Worm (Caenorhabditis elegans) whole organism, young adult: ENCODE results near the gene eif-2D.
A peak's percentile ranks its signal among the peaks of the same experiment; 100 is the strongest.

Source experiments
- B0336.3 ChIP-seq: fragments of 200-800 bp; sonication (Bioruptor generic); IDR thresholded peaks from 2 replicates; pipeline ENCODE4 v1.3.6; 2022; ENCODE audit warnings: missing genetic modification characterization, missing compliant biosample characterization
- C06A6.2 ChIP-seq: fragments of 200-800 bp; sonication (Bioruptor generic); conservative IDR thresholded peaks from 2 replicates; pipeline ENCODE4 v1.3.6; 2022; ENCODE audit warnings: missing genetic modification characterization, missing compliant biosample characterization
- D2030.7 ChIP-seq: fragments of 200-800 bp; sonication (Bioruptor generic); IDR thresholded peaks from 2 replicates; pipeline ENCODE4 v1.3.6; 2022; ENCODE audit warnings: missing genetic modification reagents, missing genetic modification characterization, missing compliant biosample characterization
- F10E7.11 ChIP-seq: sonication (generic microtip); optimal IDR thresholded peaks from 2 replicates; lab custom pipeline; 2017; ENCODE audit warnings: mild to moderate bottlenecking, missing genetic modification characterization, moderate library complexity, missing compliant biosample characterization
- F22D6.2 ChIP-seq: sonication (generic microtip); optimal IDR thresholded peaks from 2 replicates; lab custom pipeline; 2016; ENCODE audit warnings: mild to moderate bottlenecking, missing genetic modification characterization, missing compliant biosample characterization
- F23B12.7 ChIP-seq: sonication (generic microtip); optimal IDR thresholded peaks from 2 replicates; lab custom pipeline; 2017; ENCODE audit warnings: missing genetic modification characterization, mild to moderate bottlenecking, missing compliant biosample characterization, antibody characterized with exemption, moderate library complexity; ENCODE audit not compliant: insufficient read depth
- F33H1.4 ChIP-seq: fragments of 200-800 bp; sonication (Bioruptor generic); IDR thresholded peaks from 2 replicates; pipeline ENCODE4 v1.3.6; 2022; ENCODE audit warnings: missing genetic modification reagents, missing genetic modification characterization, missing compliant biosample characterization
- F37B4.10 ChIP-seq: fragments of 200-800 bp; sonication (Bioruptor generic); IDR thresholded peaks from 2 replicates; pipeline ENCODE4 v1.3.6; 2022; ENCODE audit warnings: missing genetic modification characterization, missing compliant biosample characterization
- F52B5.7 ChIP-seq: sonication (generic microtip); optimal IDR thresholded peaks from 2 replicates; lab custom pipeline; 2016; ENCODE audit warnings: mild to moderate bottlenecking, missing genetic modification characterization, missing compliant biosample characterization
- F57C9.4 ChIP-seq: sonication (generic microtip); optimal IDR thresholded peaks from 2 replicates; lab custom pipeline; 2017; ENCODE audit warnings: mild to moderate bottlenecking, missing genetic modification characterization, missing compliant biosample characterization
- Y67H2A.10 ChIP-seq: fragments of 200-800 bp; sonication (Bioruptor generic); conservative IDR thresholded peaks from 2 replicates; pipeline ENCODE4 v1.3.6; 2022; ENCODE audit warnings: missing genetic modification reagents, missing genetic modification characterization, missing compliant biosample characterization
- aptf-2 ChIP-seq: fragments of 200-800 bp; sonication (Bioruptor generic); conservative IDR thresholded peaks from 2 replicates; pipeline ENCODE4 v1.3.6; 2022; ENCODE audit warnings: missing genetic modification reagents, missing genetic modification characterization, missing compliant biosample characterization
- aptf-3 ChIP-seq: fragments of 200-800 bp; sonication (Bioruptor generic); IDR thresholded peaks from 2 replicates; pipeline ENCODE4 v1.3.6; 2022; ENCODE audit warnings: missing genetic modification characterization, missing compliant biosample characterization
- athp-1 ChIP-seq: sonication (generic microtip); optimal IDR thresholded peaks from 2 replicates; lab custom pipeline; 2017; ENCODE audit warnings: mild to moderate bottlenecking, missing genetic modification characterization, missing compliant biosample characterization
- attf-5 ChIP-seq: fragments of 200-800 bp; sonication (Bioruptor generic); optimal IDR thresholded peaks from 2 replicates; lab custom pipeline; 2018; ENCODE audit warnings: mild to moderate bottlenecking, missing genetic modification characterization, missing compliant biosample characterization
- bed-2 ChIP-seq: fragments of 200-800 bp; sonication (Bioruptor generic); IDR thresholded peaks from 2 replicates; pipeline ENCODE4 v1.3.6; 2022; ENCODE audit warnings: missing genetic modification reagents, missing genetic modification characterization, missing compliant biosample characterization
- ccch-3 ChIP-seq: fragments of 200-800 bp; sonication (Bioruptor generic); optimal IDR thresholded peaks from 2 replicates; lab custom pipeline; 2018; ENCODE audit warnings: mild to moderate bottlenecking, missing genetic modification characterization, missing compliant biosample characterization
- cebp-1 ChIP-seq, 2 experiments: fragments of 200-800 bp in 1 of 2; sonication (Bioruptor generic) in 1 of 2; sonication (generic microtip) in 1 of 2; IDR thresholded peaks in 1 of 2; optimal IDR thresholded peaks in 1 of 2; 2 replicates each; pipeline versions ENCODE4 v1.3.6 to Lab custom; 2017 to 2022; ENCODE audit warnings: missing compliant biosample characterization in 2 of 2, missing genetic modification characterization in 2 of 2, mild to moderate bottlenecking in 1 of 2, missing genetic modification reagents in 1 of 2, moderate library complexity in 1 of 2
- ceh-79 ChIP-seq: sonication (generic microtip); optimal IDR thresholded peaks from 2 replicates; lab custom pipeline; 2017; ENCODE audit warnings: mild to moderate bottlenecking, missing genetic modification characterization, missing compliant biosample characterization
- chd-7 ChIP-seq: sonication (generic microtip); optimal IDR thresholded peaks from 2 replicates; lab custom pipeline; 2016; ENCODE audit warnings: mild to moderate bottlenecking, missing genetic modification characterization, moderate library complexity, missing compliant biosample characterization
- dpl-1 ChIP-seq: fragments of 150-350 bp; optimal IDR thresholded peaks from 2 replicates; lab custom pipeline; 2014; ENCODE audit warnings: missing biosample characterization, missing genetic modification reagents, missing genetic modification characterization
- efl-1 ChIP-seq: fragments of 150-350 bp; optimal IDR thresholded peaks from 2 replicates; lab custom pipeline; 2014; ENCODE audit warnings: missing biosample characterization, missing genetic modification reagents, missing genetic modification characterization
- egl-18 ChIP-seq: fragments of 200-800 bp; sonication (Bioruptor generic); IDR thresholded peaks from 2 replicates; pipeline ENCODE4 v1.3.6; 2022; ENCODE audit warnings: missing genetic modification reagents, missing genetic modification characterization, missing compliant biosample characterization
- egrh-3 ChIP-seq: fragments of 200-800 bp; sonication (Bioruptor generic); IDR thresholded peaks from 2 replicates; pipeline ENCODE4 v1.3.6; 2022; ENCODE audit warnings: missing genetic modification reagents, missing genetic modification characterization, missing compliant biosample characterization
- ets-4 ChIP-seq: fragments of 200-800 bp; sonication (Bioruptor generic); optimal IDR thresholded peaks from 2 replicates; lab custom pipeline; 2018; ENCODE audit warnings: mild to moderate bottlenecking, missing genetic modification characterization, missing compliant biosample characterization
- hlh-12 ChIP-seq: sonication (generic microtip); optimal IDR thresholded peaks from 2 replicates; lab custom pipeline; 2016; ENCODE audit warnings: missing genetic modification characterization, missing compliant biosample characterization
- hmg-1.2 ChIP-seq: fragments of 200-800 bp; sonication (Bioruptor generic); IDR thresholded peaks from 2 replicates; pipeline ENCODE4 v1.3.6; 2022; ENCODE audit warnings: missing genetic modification reagents, missing genetic modification characterization, missing compliant biosample characterization
- hmg-20 ChIP-seq: fragments of 200-800 bp; sonication (Bioruptor generic); IDR thresholded peaks from 2 replicates; pipeline ENCODE4 v1.3.6; 2022; ENCODE audit warnings: missing genetic modification reagents, missing genetic modification characterization, missing compliant biosample characterization
- let-607 ChIP-seq, 2 experiments: fragments of 200-800 bp in 1 of 2; sonication (Bioruptor generic) in 1 of 2; sonication (generic microtip) in 1 of 2; optimal IDR thresholded peaks; 2 replicates each; lab custom pipeline; 2016 to 2018; ENCODE audit warnings: mild to moderate bottlenecking in 2 of 2, missing compliant biosample characterization in 2 of 2, missing genetic modification characterization in 2 of 2, moderate library complexity in 2 of 2, missing genotype in 1 of 2
- lin-26 ChIP-seq: fragments of 200-800 bp; sonication (Bioruptor generic); IDR thresholded peaks from 2 replicates; pipeline ENCODE4 v1.3.6; 2022; ENCODE audit warnings: missing genetic modification reagents, missing genetic modification characterization, missing compliant biosample characterization
- lin-54 ChIP-seq: fragments of 200-800 bp; sonication (Bioruptor generic); optimal IDR thresholded peaks from 2 replicates; lab custom pipeline; 2018; ENCODE audit warnings: mild to moderate bottlenecking, missing genetic modification characterization, missing compliant biosample characterization
- madf-6 ChIP-seq: fragments of 200-800 bp; sonication (Bioruptor generic); IDR thresholded peaks from 2 replicates; pipeline ENCODE4 v1.3.6; 2022; ENCODE audit warnings: missing genetic modification reagents, missing genetic modification characterization, missing compliant biosample characterization
- mcd-1 ChIP-seq: fragments of 200-800 bp; sonication (Bioruptor generic); IDR thresholded peaks from 2 replicates; pipeline ENCODE4 v1.3.6; 2022; ENCODE audit warnings: missing genetic modification reagents, missing genetic modification characterization, missing compliant biosample characterization
- mes-4 ChIP-seq: sonication (generic microtip); optimal IDR thresholded peaks from 2 replicates; lab custom pipeline; 2016; ENCODE audit warnings: missing genotype, missing genetic modification characterization, missing compliant biosample characterization
- mxl-1 ChIP-seq: sonication (generic microtip); optimal IDR thresholded peaks from 2 replicates; lab custom pipeline; 2016; ENCODE audit warnings: missing genetic modification characterization, missing compliant biosample characterization
- nfya-1 ChIP-seq: sonication (generic microtip); optimal IDR thresholded peaks from 2 replicates; lab custom pipeline; 2017; ENCODE audit warnings: antibody characterized with exemption, missing compliant biosample characterization, missing genetic modification characterization, borderline replicate concordance; ENCODE audit not compliant: insufficient read depth
- nfyb-1 ChIP-seq: fragments of 200-800 bp; sonication (Bioruptor generic); IDR thresholded peaks from 2 replicates; pipeline ENCODE4 v1.3.6; 2022; ENCODE audit warnings: missing genetic modification reagents, missing genetic modification characterization, missing compliant biosample characterization
- nhr-120 ChIP-seq: fragments of 200-800 bp; sonication (Bioruptor generic); IDR thresholded peaks from 2 replicates; pipeline ENCODE4 v1.3.6; 2022; ENCODE audit warnings: missing genetic modification characterization, missing compliant biosample characterization
- nhr-27 ChIP-seq: fragments of 200-800 bp; sonication (Bioruptor generic); optimal IDR thresholded peaks from 2 replicates; lab custom pipeline; 2018; ENCODE audit warnings: mild to moderate bottlenecking, missing genetic modification characterization, moderate library complexity, missing compliant biosample characterization
- rcor-1 ChIP-seq: fragments of 200-800 bp; sonication (Bioruptor generic); IDR thresholded peaks from 2 replicates; pipeline ENCODE4 v1.3.6; 2022; ENCODE audit warnings: missing genetic modification reagents, missing genetic modification characterization, missing compliant biosample characterization
- repo-1 ChIP-seq: sonication (generic microtip); optimal IDR thresholded peaks from 2 replicates; lab custom pipeline; 2017; ENCODE audit warnings: mild to moderate bottlenecking, missing genetic modification characterization, missing compliant biosample characterization
- snpc-3.4 ChIP-seq: sonication (generic microtip); optimal IDR thresholded peaks from 2 replicates; lab custom pipeline; 2017; ENCODE audit warnings: missing genetic modification characterization, mild to moderate bottlenecking, missing compliant biosample characterization, antibody characterized with exemption, moderate library complexity, missing genotype, missing genetic modification reagents
- sptf-2 ChIP-seq: fragments of 200-800 bp; sonication (Bioruptor generic); optimal IDR thresholded peaks from 2 replicates; lab custom pipeline; 2018; ENCODE audit warnings: mild to moderate bottlenecking, missing genetic modification characterization, missing compliant biosample characterization
- tlf-1 ChIP-seq: fragments of 200-800 bp; sonication (Bioruptor generic); optimal IDR thresholded peaks from 2 replicates; lab custom pipeline; 2018; ENCODE audit warnings: mild to moderate bottlenecking, missing genetic modification characterization, missing compliant biosample characterization
- unc-130 ChIP-seq: sonication (generic microtip); optimal IDR thresholded peaks from 2 replicates; lab custom pipeline; 2016; ENCODE audit warnings: missing genetic modification reagents, missing genetic modification characterization, missing compliant biosample characterization
- xnd-1 ChIP-seq: sonication (generic microtip); optimal IDR thresholded peaks from 2 replicates; lab custom pipeline; 2016; ENCODE audit warnings: missing genotype, missing genetic modification reagents, missing genetic modification characterization, missing compliant biosample characterization
- ztf-22 ChIP-seq: fragments of 200-800 bp; sonication (Bioruptor generic); optimal IDR thresholded peaks from 2 replicates; lab custom pipeline; 2018; ENCODE audit warnings: mild to moderate bottlenecking, missing genetic modification characterization, moderate library complexity, missing compliant biosample characterization
- ztf-28 ChIP-seq: fragments of 200-800 bp; sonication (Bioruptor generic); IDR thresholded peaks from 2 replicates; pipeline ENCODE4 v1.3.6; 2022; ENCODE audit warnings: missing genetic modification reagents, missing genetic modification characterization, missing compliant biosample characterization
- ztf-6 ChIP-seq: fragments of 200-800 bp; sonication (Bioruptor generic); IDR thresholded peaks from 2 replicates; pipeline ENCODE4 v1.3.6; 2022; ENCODE audit warnings: missing genetic modification reagents, missing genetic modification characterization, missing compliant biosample characterization

Gene eif-2D

ce11 chrII:5712126-5712525 lies 20.6 kb downstream of the eif-2D start (continued):
- TF ChIP-seq nfya-1 (no peak), mes-4 (tag; lab: Kevin White, UChicago) (no peak), B0336.3 (GFP tag; lab: Robert Waterston, UW) (peak; percentile 60; the same call in 1 of the 2 replicates), egrh-3 (GFP tag; lab: Robert Waterston, UW) (no peak), repo-1 (tag; lab: Kevin White, UChicago) (no peak), egl-18 (no peak), cebp-1 (GFP tag; IDR thresholded peaks at IDR 0.05; lab: Robert Waterston, UW) (no peak), cebp-1 (tag; optimal IDR thresholded peaks at IDR 0.05; lab: Kevin White, UChicago) (peak; percentile 24), F22D6.2 (tag; lab: Kevin White, UChicago) (no peak), F37B4.10 (GFP tag; lab: Robert Waterston, UW) (no peak), nfyb-1 (GFP tag; lab: Robert Waterston, UW) (peak; percentile 58; the same call in 1 of the 2 replicates), chd-7 (tag; lab: Kevin White, UChicago) (no peak), F23B12.7 (tag; lab: Kevin White, UChicago) (no peak), hmg-1.2 (no peak), attf-5 (GFP tag; lab: Kevin White, UChicago) (no peak), snpc-3.4 (peak; percentile 50), F33H1.4 (no peak), rcor-1 (GFP tag; lab: Robert Waterston, UW) (no peak; the same call in 1 of the 2 replicates), ztf-28 (GFP tag; lab: Robert Waterston, UW) (no peak), lin-26 (peak; percentile 38; the same call in 1 of the 2 replicates), ztf-6 (GFP tag; lab: Robert Waterston, UW) (no peak), hlh-12 (no peak), D2030.7 (GFP tag; lab: Robert Waterston, UW) (no peak), ccch-3 (GFP tag; lab: Kevin White, UChicago) (no peak), F57C9.4 (tag; lab: Kevin White, UChicago) (no peak), tlf-1 (GFP tag; lab: Kevin White, UChicago) (no peak), C06A6.2 (GFP tag; lab: Robert Waterston, UW) (no peak), F10E7.11 (tag; lab: Kevin White, UChicago) (no peak), athp-1 (tag; lab: Kevin White, UChicago) (no peak), bed-2 (GFP tag; lab: Robert Waterston, UW) (no peak), ztf-22 (GFP tag; lab: Kevin White, UChicago) (no peak), nhr-120 (GFP tag; lab: Robert Waterston, UW) (no peak), unc-130 (GFP tag; lab: Kevin White, UChicago) (no peak), mxl-1 (tag; lab: Kevin White, UChicago) (no peak), let-607 (tag; optimal IDR thresholded peaks at IDR 0.05; lab: Kevin White, UChicago) (no peak), aptf-3 (GFP tag; lab: Robert Waterston, UW) (no peak), aptf-2 (GFP tag; lab: Robert Waterston, UW) (no peak), sptf-2 (GFP tag; lab: Kevin White, UChicago) (no peak), lin-54 (peak; percentile 20), mcd-1 (GFP tag; lab: Robert Waterston, UW) (no peak), ceh-79 (tag; lab: Kevin White, UChicago) (no peak), madf-6 (GFP tag; lab: Robert Waterston, UW) (peak; percentile 40; the same call in 1 of the 2 replicates), efl-1 (GFP tag; lab: Kevin White, UChicago) (no peak), Y67H2A.10 (GFP tag; lab: Robert Waterston, UW) (no peak), F52B5.7 (tag; lab: Kevin White, UChicago) (peak; percentile 43), hmg-20 (GFP tag; lab: Robert Waterston, UW) (no peak), nhr-27 (tag; lab: Kevin White, UChicago) (no peak), dpl-1 (GFP tag; lab: Kevin White, UChicago) (no peak), xnd-1 (tag; lab: Kevin White, UChicago) (no peak), ets-4 (GFP tag; lab: Kevin White, UChicago) (no peak)
